Fruit fly (Drosophila melanogaster) whole organism, embryonic: ENCODE measurements around the gene CG6933.
A peak's percentile ranks its signal among the peaks of the same experiment; 100 is the strongest.

Experiments used
- Ada2b ChIP-seq: fragments of 200-800 bp; sonication (Bioruptor generic); IDR thresholded peaks from 2 replicates; pipeline ENCODE4 v1.3.6; 2022; ENCODE audit warnings: missing biosample characterization, missing genetic modification characterization
- Antp ChIP-seq: fragments of 200-800 bp; sonication (Bioruptor generic); optimal IDR thresholded peaks from 3 replicates; lab custom pipeline; 2016; ENCODE audit warnings: missing biosample characterization, missing genetic modification characterization
- Atf6 ChIP-seq: fragments of 200-800 bp; sonication (Bioruptor generic); IDR thresholded peaks from 2 replicates; pipeline ENCODE4 v1.3.6; 2022; ENCODE audit warnings: missing biosample characterization, missing genetic modification characterization
- B-H2 ChIP-seq: fragments of 200-800 bp; sonication (Bioruptor generic); optimal IDR thresholded peaks from 2 replicates; lab custom pipeline; 2018; ENCODE audit warnings: missing biosample characterization, mild to moderate bottlenecking, missing genetic modification characterization
- CG11695 ChIP-seq: fragments of 200-800 bp; sonication (Bioruptor generic); IDR thresholded peaks from 3 replicates; pipeline ENCODE4 v1.3.6; 2022; ENCODE audit warnings: missing biosample characterization, missing genetic modification characterization
- CG12299 ChIP-seq: fragments of 200-800 bp; sonication (Bioruptor generic); optimal IDR thresholded peaks from 2 replicates; lab custom pipeline; 2018; ENCODE audit warnings: missing biosample characterization, mild to moderate bottlenecking, missing genetic modification characterization
- CG12942 ChIP-seq: fragments of 200-800 bp; sonication (Bioruptor generic); optimal IDR thresholded peaks from 3 replicates; lab custom pipeline; 2016; ENCODE audit warnings: missing biosample characterization, missing genetic modification characterization
- CG1602 ChIP-seq: fragments of 200-800 bp; sonication (Bioruptor generic); optimal IDR thresholded peaks from 3 replicates; lab custom pipeline; 2016; ENCODE audit warnings: missing biosample characterization, missing genetic modification characterization
- CG17328 ChIP-seq: fragments of 200-800 bp; sonication (Bioruptor generic); IDR thresholded peaks from 2 replicates; pipeline ENCODE4 v1.3.6; 2022; ENCODE audit warnings: missing biosample characterization, missing genetic modification characterization
- CG17361 ChIP-seq: fragments of 200-800 bp; sonication (Bioruptor generic); IDR thresholded peaks from 3 replicates; pipeline ENCODE4 v1.3.6; 2022; ENCODE audit warnings: missing biosample characterization, missing genetic modification characterization
- CG2120 ChIP-seq: fragments of 200-800 bp; sonication (Bioruptor generic); optimal IDR thresholded peaks from 3 replicates; lab custom pipeline; 2016; ENCODE audit warnings: missing biosample characterization, missing genetic modification characterization
- CG30431 ChIP-seq: fragments of 200-800 bp; sonication (Bioruptor generic); optimal IDR thresholded peaks from 2 replicates; lab custom pipeline; 2017; ENCODE audit warnings: missing biosample characterization, missing genetic modification characterization
- CG31224 ChIP-seq: fragments of 200-800 bp; sonication (Bioruptor generic); IDR thresholded peaks from 2 replicates; pipeline ENCODE4 v1.3.6; 2022; ENCODE audit warnings: missing biosample characterization, missing genetic modification characterization
- CG32772 ChIP-seq: fragments of 200-800 bp; sonication (Bioruptor generic); IDR thresholded peaks from 2 replicates; pipeline ENCODE4 v1.3.6; 2022; ENCODE audit warnings: missing biosample characterization, missing genetic modification characterization
- CG43689 ChIP-seq: fragments of 200-800 bp; sonication (Bioruptor generic); IDR thresholded peaks from 2 replicates; pipeline ENCODE4 v1.3.6; 2022; ENCODE audit warnings: missing biosample characterization, missing genetic modification characterization
- CG5180 ChIP-seq: fragments of 200-800 bp; sonication (Bioruptor generic); optimal IDR thresholded peaks from 3 replicates; lab custom pipeline; 2017; ENCODE audit warnings: missing biosample characterization, missing genetic modification characterization, mild to moderate bottlenecking, moderate library complexity, missing genetic modification reagents
- CG6765 ChIP-seq: fragments of 200-800 bp; sonication (Bioruptor generic); optimal IDR thresholded peaks from 3 replicates; lab custom pipeline; 2017; ENCODE audit warnings: missing biosample characterization, mild to moderate bottlenecking, missing genetic modification characterization
- CG6854 ChIP-seq: fragments of 200-800 bp; sonication (Bioruptor generic); optimal IDR thresholded peaks from 3 replicates; lab custom pipeline; 2017; ENCODE audit warnings: missing biosample characterization, mild to moderate bottlenecking, missing genetic modification characterization
- CG7745 ChIP-seq: fragments of 200-800 bp; sonication (Bioruptor generic); optimal IDR thresholded peaks from 2 replicates; lab custom pipeline; 2018; ENCODE audit warnings: missing biosample characterization, mild to moderate bottlenecking, missing genetic modification characterization, moderate library complexity
- CG8388 ChIP-seq: fragments of 200-800 bp; sonication (Bioruptor generic); optimal IDR thresholded peaks from 2 replicates; lab custom pipeline; 2019; ENCODE audit warnings: missing biosample characterization, mild to moderate bottlenecking, missing genetic modification characterization, moderate library complexity
- CG9609 ChIP-seq: fragments of 200-800 bp; sonication (Bioruptor generic); optimal IDR thresholded peaks from 3 replicates; lab custom pipeline; 2016; ENCODE audit warnings: missing biosample characterization, missing genetic modification characterization
- CG9932 ChIP-seq: fragments of 200-800 bp; sonication (Bioruptor generic); IDR thresholded peaks from 2 replicates; pipeline ENCODE4 v1.3.6; 2022; ENCODE audit warnings: missing biosample characterization, missing genetic modification characterization
- Chrac-16 ChIP-seq: fragments of 200-800 bp; sonication (Bioruptor generic); optimal IDR thresholded peaks from 3 replicates; lab custom pipeline; 2016; ENCODE audit warnings: missing biosample characterization, missing genetic modification characterization
- CkIIα-i1 ChIP-seq: fragments of 200-800 bp; sonication (Bioruptor generic); IDR thresholded peaks from 2 replicates; pipeline ENCODE4 v1.3.6; 2022; ENCODE audit warnings: missing biosample characterization, missing genetic modification characterization
- CrebB ChIP-seq: fragments of 200-800 bp; sonication (Bioruptor generic); optimal IDR thresholded peaks from 3 replicates; lab custom pipeline; 2018; ENCODE audit warnings: missing biosample characterization, mild to moderate bottlenecking, missing genetic modification characterization
- Dad ChIP-seq: fragments of 200-800 bp; sonication (Bioruptor generic); optimal IDR thresholded peaks from 3 replicates; lab custom pipeline; 2016; ENCODE audit warnings: missing biosample characterization, missing genetic modification characterization
- Dek ChIP-seq: fragments of 200-800 bp; sonication (Bioruptor generic); optimal IDR thresholded peaks from 3 replicates; lab custom pipeline; 2019; ENCODE audit warnings: missing biosample characterization, mild to moderate bottlenecking, missing genetic modification characterization, moderate library complexity
- Fer3 ChIP-seq: fragments of 200-800 bp; sonication (Bioruptor generic); optimal IDR thresholded peaks from 2 replicates; lab custom pipeline; 2018; ENCODE audit warnings: missing biosample characterization, mild to moderate bottlenecking, missing genetic modification characterization, moderate library complexity
- Hr39 ChIP-seq: fragments of >200 bp; optimal IDR thresholded peaks from 2 replicates; lab custom pipeline; 2017
- Med ChIP-seq: fragments of 200-800 bp; sonication (Bioruptor generic); peaks from one replicate; lab custom pipeline; 2016; ENCODE audit warnings: missing biosample characterization, missing genetic modification characterization, mild to moderate bottlenecking, inconsistent platforms, moderate library complexity
- Oli ChIP-seq: fragments of 200-800 bp; sonication (Bioruptor generic); optimal IDR thresholded peaks from 2 replicates; lab custom pipeline; 2018; ENCODE audit warnings: missing biosample characterization, mild to moderate bottlenecking, missing genetic modification characterization, moderate library complexity
- Ptx1 ChIP-seq: fragments of 200-800 bp; sonication (Bioruptor generic); IDR thresholded peaks from 2 replicates; pipeline ENCODE4 v1.3.6; 2022; ENCODE audit warnings: missing biosample characterization, missing genetic modification characterization
- Taf1 ChIP-seq: fragments of 200-800 bp; sonication (Bioruptor generic); IDR thresholded peaks from 2 replicates; pipeline ENCODE4 v1.3.6; 2022; ENCODE audit warnings: missing biosample characterization, missing genetic modification characterization
- crp ChIP-seq, 2 experiments: fragments of 200-800 bp; sonication (Bioruptor generic); optimal IDR thresholded peaks; 2 replicates in 1 of 2; 3 replicates in 1 of 2; lab custom pipeline; 2017; ENCODE audit warnings: missing biosample characterization in 2 of 2, missing genetic modification characterization in 2 of 2, mild to moderate bottlenecking in 1 of 2, moderate library complexity in 1 of 2
- dm ChIP-seq: fragments of 200-800 bp; sonication (Bioruptor generic); optimal IDR thresholded peaks from 3 replicates; lab custom pipeline; 2016; ENCODE audit warnings: missing biosample characterization, missing genetic modification characterization
- fd102C ChIP-seq: fragments of 200-800 bp; sonication (Bioruptor generic); optimal IDR thresholded peaks from 2 replicates; lab custom pipeline; 2018; ENCODE audit warnings: missing biosample characterization, mild to moderate bottlenecking, missing genetic modification characterization, moderate library complexity
- gcm ChIP-seq: fragments of 200-800 bp; sonication (Bioruptor generic); optimal IDR thresholded peaks from 2 replicates; lab custom pipeline; 2019; ENCODE audit warnings: missing biosample characterization, mild to moderate bottlenecking, missing genetic modification characterization, moderate library complexity
- gro ChIP-seq: fragments of 200-800 bp; sonication (Bioruptor generic); optimal IDR thresholded peaks from 2 replicates; lab custom pipeline; 2016; ENCODE audit warnings: missing biosample characterization, missing genetic modification characterization
- ham ChIP-seq: fragments of 200-800 bp; sonication (Bioruptor generic); IDR thresholded peaks from 2 replicates; pipeline ENCODE4 v1.3.6; 2022; ENCODE audit warnings: missing biosample characterization, missing genetic modification characterization
- hbn ChIP-seq: fragments of 200-800 bp; sonication (Bioruptor generic); IDR thresholded peaks from 2 replicates; pipeline ENCODE4 v1.3.6; 2022; ENCODE audit warnings: missing biosample characterization, missing genetic modification characterization; ENCODE audit not compliant: partially characterized antibody
- jumu ChIP-seq: fragments of 200-800 bp; sonication (Bioruptor generic); optimal IDR thresholded peaks from 3 replicates; lab custom pipeline; 2016; ENCODE audit warnings: missing biosample characterization, missing genetic modification characterization
- lab ChIP-seq: fragments of 200-800 bp; sonication (Bioruptor generic); optimal IDR thresholded peaks from 3 replicates; lab custom pipeline; 2017; ENCODE audit warnings: missing biosample characterization, missing genetic modification characterization, mild to moderate bottlenecking, moderate library complexity, missing genetic modification reagents
- mam ChIP-seq: fragments of 200-800 bp; sonication (Bioruptor generic); optimal IDR thresholded peaks from 3 replicates; lab custom pipeline; 2016; ENCODE audit warnings: missing biosample characterization, missing genetic modification characterization
- nmo ChIP-seq: fragments of 200-800 bp; sonication (Bioruptor generic); optimal IDR thresholded peaks from 2 replicates; lab custom pipeline; 2018; ENCODE audit warnings: missing biosample characterization, mild to moderate bottlenecking, missing genetic modification characterization, moderate library complexity
- pan ChIP-seq, 4 experiments: fragments of >200 bp in 3 of 4; fragments of 200-800 bp in 1 of 4; sonication (Bioruptor generic) in 1 of 4; optimal IDR thresholded peaks in 3 of 4; IDR thresholded peaks in 1 of 4; 2 replicates each; pipeline versions ENCODE4 v1.3.6 to Lab custom; 2017 to 2022; ENCODE audit warnings: missing biosample characterization in 2 of 4, missing genetic modification characterization in 2 of 4, mixed read lengths in 1 of 4
- schlank ChIP-seq: fragments of 200-800 bp; sonication (Bioruptor generic); optimal IDR thresholded peaks from 2 replicates; lab custom pipeline; 2018; ENCODE audit warnings: missing biosample characterization, mild to moderate bottlenecking, missing genetic modification characterization
- seq ChIP-seq: fragments of 200-800 bp; sonication (Bioruptor generic); IDR thresholded peaks from 2 replicates; pipeline ENCODE4 v1.3.6; 2022; ENCODE audit warnings: missing biosample characterization, missing genetic modification characterization
- twi ChIP-seq: fragments of 200-800 bp; optimal IDR thresholded peaks from 2 replicates; lab custom pipeline; 2019; ENCODE audit warnings: missing biosample characterization, mild to moderate bottlenecking, missing genetic modification characterization, moderate library complexity
- unc-4 ChIP-seq: fragments of 200-800 bp; sonication (Bioruptor generic); IDR thresholded peaks from 2 replicates; pipeline ENCODE4 v1.3.6; 2022; ENCODE audit warnings: missing biosample characterization, missing genetic modification characterization; ENCODE audit not compliant: partially characterized antibody
- unpg ChIP-seq: fragments of 200-800 bp; sonication (Bioruptor generic); optimal IDR thresholded peaks from 3 replicates; lab custom pipeline; 2018; ENCODE audit warnings: missing biosample characterization, mild to moderate bottlenecking, missing genetic modification characterization, moderate library complexity

The CG6933 gene

DNA sequence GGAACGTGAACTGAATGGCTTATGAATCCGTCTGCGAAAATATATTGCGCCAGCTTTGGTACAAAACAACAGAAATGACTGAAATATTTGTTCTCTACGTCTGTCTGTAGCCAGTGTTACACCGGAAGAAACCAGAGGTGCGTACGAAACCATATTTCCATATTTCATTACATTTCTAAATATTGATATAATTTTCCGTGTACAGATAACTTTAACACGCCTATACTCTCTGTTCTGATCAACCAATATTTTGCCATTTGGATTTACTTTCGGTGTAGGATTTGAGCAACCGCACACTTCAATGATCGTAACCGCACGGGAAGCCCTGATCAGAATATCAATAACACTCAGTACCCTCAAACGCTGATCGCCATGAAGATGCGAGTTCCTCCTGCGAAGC is 25.5 kb downstream of the CG6933 start (continued):
- TF ChIP-seq Chrac-16 (GFP tag; lab: Kevin White, UChicago) (peak; percentile 30), Ptx1 (GFP tag; lab: Robert Waterston, UW) (peak; percentile 43; the same call in 1 of the 2 replicates), lab (GFP tag; lab: Kevin White, UChicago) (peak; percentile 48), CG43689 (GFP tag; lab: Robert Waterston, UW) (no peak), Oli (peak; percentile 55), CG7745 (tag; lab: Kevin White, UChicago) (no peak), Ada2b (GFP tag; lab: Robert Waterston, UW) (peak; percentile 55), CG12299 (no peak), CG11695 (GFP tag; lab: Robert Waterston, UW) (0 out of 3 replicates have a peak, but pooled peaks have one; percentile 34), dm (no peak), mam (GFP tag; lab: Kevin White, UChicago) (peak; percentile 39), pan (optimal IDR thresholded peaks at IDR 0.05; lab: Kevin White, UChicago) (no peak), pan (GFP tag; optimal IDR thresholded peaks at IDR 0.05 in 1 of 2, IDR thresholded peaks at IDR 0.05 in 1 of 2) (peak in 1 of 2 experiments; percentile 60), CG12942 (GFP tag; lab: Kevin White, UChicago) (peak; percentile 4), unc-4 (GFP tag; lab: Robert Waterston, UW) (no peak), seq (GFP tag; lab: Robert Waterston, UW) (peak; percentile 15; the same call in 1 of the 2 replicates), CG1602 (peak; percentile 31), Antp (GFP tag; lab: Kevin White, UChicago) (peak; percentile 27), B-H2 (GFP tag; lab: Kevin White, UChicago) (no peak), Med (GFP tag; lab: Kevin White, UChicago) (peak; percentile 90), ham (GFP tag; lab: Robert Waterston, UW) (no peak), crp (GFP tag; optimal IDR thresholded peaks at IDR 0.05; lab: Kevin White, UChicago) (no peak), hbn (GFP tag; lab: Robert Waterston, UW) (no peak), CG9932 (GFP tag; lab: Robert Waterston, UW) (peak; percentile 61), Hr39 (lab: Kevin White, UChicago) (no peak), jumu (GFP tag; lab: Kevin White, UChicago) (peak; percentile 21), CG8388 (GFP tag; lab: Kevin White, UChicago) (peak; percentile 11), CG5180 (GFP tag; lab: Kevin White, UChicago) (no peak), Dad (peak; percentile 35), gro (no peak), CG9609 (GFP tag; lab: Kevin White, UChicago) (no peak), CG30431 (GFP tag; lab: Kevin White, UChicago) (peak; percentile 7), unpg (GFP tag; lab: Kevin White, UChicago) (peak; percentile 57), Taf1 (peak; percentile 53; the same call in 1 of the 2 replicates), Atf6 (GFP tag; lab: Robert Waterston, UW) (peak; percentile 45; the same call in 1 of the 2 replicates), Fer3 (peak; percentile 48), CG31224 (GFP tag; lab: Robert Waterston, UW) (0 out of 2 replicates have a peak, but pooled peaks have one; percentile 29), CkIIα-i1 (GFP tag; lab: Robert Waterston, UW) (no peak), CG17361 (GFP tag; lab: Robert Waterston, UW) (0 out of 3 replicates have a peak, but pooled peaks have one; percentile 18), CG6765 (GFP tag; lab: Kevin White, UChicago) (no peak), CrebB (no peak), twi (tag; lab: Kevin White, UChicago) (no peak), gcm (no peak), schlank (no peak), CG6854 (GFP tag; lab: Kevin White, UChicago) (no peak), Dek (tag; lab: Kevin White, UChicago) (no peak), CG2120 (GFP tag; lab: Kevin White, UChicago) (peak; percentile 59), nmo (GFP tag; lab: Kevin White, UChicago) (peak; percentile 40), CG32772 (peak; percentile 55), fd102C (GFP tag; lab: Kevin White, UChicago) (no peak), CG17328 (GFP tag; lab: Robert Waterston, UW) (peak; percentile 22; the same call in 1 of the 2 replicates)
